Fruit fly (Drosophila melanogaster) whole organism: ENCODE measurements around the gene Tmem43.

Experiments used
- CG8478 ChIP-seq: fragments of >200 bp; optimal IDR thresholded peaks from 2 replicates; lab custom pipeline; 2018; ENCODE audit warnings: inconsistent platforms
- EcR ChIP-seq, 2 experiments: fragments of >200 bp; optimal IDR thresholded peaks; 2 replicates each; lab custom pipeline; 2017; ENCODE audit warnings: missing biosample characterization in 2 of 2, missing genetic modification characterization in 2 of 2, missing genetic modification reagents in 2 of 2
- psq ChIP-seq: fragments of >200 bp; optimal IDR thresholded peaks from 2 replicates; lab custom pipeline; 2017

DNA sequence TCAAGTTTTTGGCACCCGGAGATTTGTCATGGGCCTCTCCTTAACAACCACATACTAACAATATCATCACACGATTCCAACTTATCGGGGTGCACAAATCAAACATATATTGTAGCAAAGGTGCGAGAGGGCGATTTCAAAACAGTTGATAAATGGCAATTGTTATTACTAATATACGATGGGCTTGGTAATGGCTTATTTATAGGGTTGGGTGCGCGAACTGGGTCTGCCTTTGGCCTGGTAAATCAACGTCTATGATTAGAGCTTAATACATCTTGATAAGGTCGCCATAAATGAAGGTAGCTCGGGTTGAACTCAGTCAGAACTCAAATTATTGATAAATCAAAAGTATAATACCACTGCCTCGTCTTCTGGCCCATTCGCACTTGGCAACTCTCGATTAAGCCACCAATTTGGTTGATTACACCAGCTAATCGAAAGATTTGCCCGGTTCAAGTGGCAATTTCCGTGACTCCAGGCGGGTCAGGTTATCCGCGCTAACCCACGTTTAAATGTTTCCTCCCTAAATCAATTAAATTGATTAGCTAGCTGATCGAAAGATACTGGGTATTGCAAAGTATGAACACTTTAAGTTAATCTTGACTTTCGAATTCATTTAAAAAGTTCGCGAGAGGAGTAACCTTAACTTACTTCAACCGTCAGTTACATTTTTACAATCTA is 25.8 kb upstream of the Tmem43 start:
- TF ChIP-seq psq: no peak
- no peak for TF ChIP-seq EcR (GFP tag; optimal IDR thresholded peaks at IDR 0.05; lab: Kevin White, UChicago)
- no peak for TF ChIP-seq CG8478 (lab: Kevin White, UChicago)
